Worm (Caenorhabditis elegans) whole organism, L1 larva: ENCODE data around the gene F54E12.2.

Experiments used
- aha-1 ChIP-seq: fragments of 150-350 bp; optimal IDR thresholded peaks from 2 replicates; lab custom pipeline; 2014; ENCODE audit warnings: missing biosample characterization, missing genetic modification characterization
- blmp-1 ChIP-seq: fragments of 150-350 bp; optimal IDR thresholded peaks from 2 replicates; lab custom pipeline; 2014; ENCODE audit warnings: missing biosample characterization, missing genetic modification characterization
- ces-1 ChIP-seq: fragments of 150-350 bp; optimal IDR thresholded peaks from 2 replicates; lab custom pipeline; 2014; ENCODE audit warnings: missing biosample characterization, missing genetic modification reagents, missing genetic modification characterization
- dpl-1 ChIP-seq, 3 experiments: fragments of 150-350 bp in 2 of 3; sonication (generic microtip) in 1 of 3; optimal IDR thresholded peaks; 2 replicates each; lab custom pipeline; 2014 to 2017; ENCODE audit warnings: missing biosample characterization in 3 of 3, missing genetic modification characterization in 3 of 3, missing genetic modification reagents in 3 of 3
- fos-1 ChIP-seq: fragments of 150-350 bp; optimal IDR thresholded peaks from 2 replicates; lab custom pipeline; 2014; ENCODE audit warnings: missing biosample characterization, missing genetic modification characterization
- lin-13 ChIP-seq: fragments of 150-350 bp; optimal IDR thresholded peaks from 2 replicates; lab custom pipeline; 2014; ENCODE audit warnings: missing biosample characterization, missing genetic modification reagents, missing genetic modification characterization
- unc-98 ChIP-seq: fragments of 200-800 bp; sonication (Bioruptor generic); IDR thresholded peaks from 2 replicates; pipeline ENCODE4 v1.3.6; 2022; ENCODE audit warnings: missing genetic modification characterization, missing compliant biosample characterization
- zag-1 ChIP-seq: fragments of 150-350 bp; optimal IDR thresholded peaks from 2 replicates; lab custom pipeline; 2014; ENCODE audit warnings: missing biosample characterization, missing genetic modification characterization

- TF ChIP-seq aha-1 (tag; lab: Kevin White, UChicago) = no peak
- TF ChIP-seq fos-1 (tag; lab: Kevin White, UChicago) = no peak
- TF ChIP-seq lin-13 (GFP tag; lab: Kevin White, UChicago) = no peak
- TF ChIP-seq zag-1 = no peak
- TF ChIP-seq blmp-1 (tag; lab: Kevin White, UChicago) = no peak
- TF ChIP-seq ces-1 (GFP tag; lab: Kevin White, UChicago) = no peak
- no peak for TF ChIP-seq unc-98 (GFP tag; lab: Robert Waterston, UW)
- TF ChIP-seq dpl-1 (GFP tag; optimal IDR thresholded peaks at IDR 0.05; lab: Kevin White, UChicago) = no peak
Observed at ce11 chrIV:11349747-11350146, 12.8 kb upstream of the F54E12.2 start.
